Worm (Caenorhabditis elegans) whole organism, young adult: ENCODE measurements around the gene mltn-1.
A peak's percentile ranks its signal among the peaks of the same experiment; 100 is the strongest.

ENCODE experiments used
- B0261.1 ChIP-seq: sonication (generic microtip); optimal IDR thresholded peaks from 2 replicates; lab custom pipeline; 2016; ENCODE audit warnings: mild to moderate bottlenecking, missing genetic modification characterization, moderate library complexity, missing compliant biosample characterization
- C06A6.2 ChIP-seq: fragments of 200-800 bp; sonication (Bioruptor generic); conservative IDR thresholded peaks from 2 replicates; pipeline ENCODE4 v1.3.6; 2022; ENCODE audit warnings: missing genetic modification characterization, missing compliant biosample characterization
- F55B11.4 ChIP-seq: sonication (generic microtip); optimal IDR thresholded peaks from 2 replicates; lab custom pipeline; 2016; ENCODE audit warnings: missing compliant biosample characterization, missing genetic modification characterization, borderline replicate concordance; ENCODE audit not compliant: insufficient read depth
- K12H6.12 ChIP-seq: fragments of 200-800 bp; sonication (Bioruptor generic); optimal IDR thresholded peaks from 2 replicates; lab custom pipeline; 2018; ENCODE audit warnings: mild to moderate bottlenecking, missing genetic modification characterization, missing compliant biosample characterization
- T26A5.8 ChIP-seq: sonication (generic microtip); optimal IDR thresholded peaks from 2 replicates; lab custom pipeline; 2016; ENCODE audit warnings: missing genetic modification characterization, missing compliant biosample characterization
- Y53F4B.3 ChIP-seq: fragments of 200-800 bp; sonication (Bioruptor generic); IDR thresholded peaks from 2 replicates; pipeline ENCODE4 v1.3.6; 2022; ENCODE audit warnings: missing genetic modification reagents, missing genetic modification characterization, missing compliant biosample characterization
- Y56A3A.18 ChIP-seq: fragments of 200-800 bp; sonication (Bioruptor generic); IDR thresholded peaks from 2 replicates; pipeline ENCODE4 v1.3.6; 2022; ENCODE audit warnings: missing genetic modification reagents, missing genetic modification characterization, missing compliant biosample characterization
- akir-1 ChIP-seq: fragments of 200-800 bp; sonication (Bioruptor generic); optimal IDR thresholded peaks from 2 replicates; lab custom pipeline; 2018; ENCODE audit warnings: mild to moderate bottlenecking, missing genetic modification characterization, moderate library complexity, missing compliant biosample characterization
- atf-7 ChIP-seq: sonication (generic microtip); optimal IDR thresholded peaks from 2 replicates; lab custom pipeline; 2017; ENCODE audit warnings: mild to moderate bottlenecking, missing genetic modification characterization, missing compliant biosample characterization
- bed-2 ChIP-seq: fragments of 200-800 bp; sonication (Bioruptor generic); IDR thresholded peaks from 2 replicates; pipeline ENCODE4 v1.3.6; 2022; ENCODE audit warnings: missing genetic modification reagents, missing genetic modification characterization, missing compliant biosample characterization
- cebp-1 ChIP-seq, 2 experiments: fragments of 200-800 bp in 1 of 2; sonication (Bioruptor generic) in 1 of 2; sonication (generic microtip) in 1 of 2; IDR thresholded peaks in 1 of 2; optimal IDR thresholded peaks in 1 of 2; 2 replicates each; pipeline versions ENCODE4 v1.3.6 to Lab custom; 2017 to 2022; ENCODE audit warnings: missing compliant biosample characterization in 2 of 2, missing genetic modification characterization in 2 of 2, mild to moderate bottlenecking in 1 of 2, missing genetic modification reagents in 1 of 2, moderate library complexity in 1 of 2
- ceh-27 ChIP-seq: fragments of 200-800 bp; sonication (Bioruptor generic); optimal IDR thresholded peaks from 2 replicates; lab custom pipeline; 2018; ENCODE audit warnings: mild to moderate bottlenecking, missing genetic modification characterization, moderate library complexity, missing compliant biosample characterization
- ceh-40 ChIP-seq: fragments of 200-800 bp; sonication (Bioruptor generic); IDR thresholded peaks from 2 replicates; pipeline ENCODE4 v1.3.6; 2022; ENCODE audit warnings: missing genetic modification characterization, missing compliant biosample characterization
- dpl-1 ChIP-seq: fragments of 150-350 bp; optimal IDR thresholded peaks from 2 replicates; lab custom pipeline; 2014; ENCODE audit warnings: missing biosample characterization, missing genetic modification reagents, missing genetic modification characterization
- egrh-3 ChIP-seq: fragments of 200-800 bp; sonication (Bioruptor generic); IDR thresholded peaks from 2 replicates; pipeline ENCODE4 v1.3.6; 2022; ENCODE audit warnings: missing genetic modification reagents, missing genetic modification characterization, missing compliant biosample characterization
- hlh-12 ChIP-seq: sonication (generic microtip); optimal IDR thresholded peaks from 2 replicates; lab custom pipeline; 2016; ENCODE audit warnings: missing genetic modification characterization, missing compliant biosample characterization
- let-526 ChIP-seq: fragments of 200-800 bp; sonication (Bioruptor generic); IDR thresholded peaks from 2 replicates; pipeline ENCODE4 v1.3.6; 2022; ENCODE audit warnings: missing genetic modification reagents, missing genetic modification characterization, missing compliant biosample characterization
- let-607 ChIP-seq, 2 experiments: fragments of 200-800 bp in 1 of 2; sonication (Bioruptor generic) in 1 of 2; sonication (generic microtip) in 1 of 2; optimal IDR thresholded peaks; 2 replicates each; lab custom pipeline; 2016 to 2018; ENCODE audit warnings: mild to moderate bottlenecking in 2 of 2, missing compliant biosample characterization in 2 of 2, missing genetic modification characterization in 2 of 2, moderate library complexity in 2 of 2, missing genotype in 1 of 2
- lin-40 ChIP-seq: sonication (generic microtip); optimal IDR thresholded peaks from 2 replicates; lab custom pipeline; 2016; ENCODE audit warnings: missing genetic modification characterization, mild to moderate bottlenecking, missing compliant biosample characterization, missing genotype, missing genetic modification reagents
- lin-54 ChIP-seq: fragments of 200-800 bp; sonication (Bioruptor generic); optimal IDR thresholded peaks from 2 replicates; lab custom pipeline; 2018; ENCODE audit warnings: mild to moderate bottlenecking, missing genetic modification characterization, missing compliant biosample characterization
- lir-1 ChIP-seq: fragments of 200-800 bp; sonication (Bioruptor generic); conservative IDR thresholded peaks from 2 replicates; pipeline ENCODE4 v1.3.6; 2022; ENCODE audit warnings: missing genetic modification reagents, missing genetic modification characterization, missing compliant biosample characterization
- madf-10 ChIP-seq: sonication (generic microtip); optimal IDR thresholded peaks from 2 replicates; lab custom pipeline; 2016; ENCODE audit warnings: mild to moderate bottlenecking, missing genetic modification characterization, missing compliant biosample characterization
- madf-6 ChIP-seq: fragments of 200-800 bp; sonication (Bioruptor generic); IDR thresholded peaks from 2 replicates; pipeline ENCODE4 v1.3.6; 2022; ENCODE audit warnings: missing genetic modification reagents, missing genetic modification characterization, missing compliant biosample characterization
- mcd-1 ChIP-seq: fragments of 200-800 bp; sonication (Bioruptor generic); IDR thresholded peaks from 2 replicates; pipeline ENCODE4 v1.3.6; 2022; ENCODE audit warnings: missing genetic modification reagents, missing genetic modification characterization, missing compliant biosample characterization
- nfya-1 ChIP-seq: sonication (generic microtip); optimal IDR thresholded peaks from 2 replicates; lab custom pipeline; 2017; ENCODE audit warnings: antibody characterized with exemption, missing compliant biosample characterization, missing genetic modification characterization, borderline replicate concordance; ENCODE audit not compliant: insufficient read depth
- nhr-120 ChIP-seq: fragments of 200-800 bp; sonication (Bioruptor generic); IDR thresholded peaks from 2 replicates; pipeline ENCODE4 v1.3.6; 2022; ENCODE audit warnings: missing genetic modification characterization, missing compliant biosample characterization
- nhr-80 ChIP-seq: sonication (generic microtip); optimal IDR thresholded peaks from 2 replicates; lab custom pipeline; 2016; ENCODE audit warnings: missing genetic modification characterization, missing compliant biosample characterization
- pha-4 ChIP-seq: fragments of 150-350 bp; sonication (generic microtip); optimal IDR thresholded peaks from 2 replicates; lab custom pipeline; 2014; ENCODE audit warnings: missing biosample characterization, missing genetic modification reagents, missing genetic modification characterization
- tlf-1 ChIP-seq: fragments of 200-800 bp; sonication (Bioruptor generic); optimal IDR thresholded peaks from 2 replicates; lab custom pipeline; 2018; ENCODE audit warnings: mild to moderate bottlenecking, missing genetic modification characterization, missing compliant biosample characterization
- zfh-2 ChIP-seq: fragments of 200-800 bp; sonication (Bioruptor generic); conservative IDR thresholded peaks from 2 replicates; pipeline ENCODE4 v1.3.6; 2022; ENCODE audit warnings: missing genetic modification reagents, missing genetic modification characterization, missing compliant biosample characterization
- ztf-28 ChIP-seq: fragments of 200-800 bp; sonication (Bioruptor generic); IDR thresholded peaks from 2 replicates; pipeline ENCODE4 v1.3.6; 2022; ENCODE audit warnings: missing genetic modification reagents, missing genetic modification characterization, missing compliant biosample characterization

mltn-1 gene

ce11 chrII:13145204-13145603, at the start of gene mltn-1:
Gene mltn-1 (minus strand): TSS chrII:13145225.
- TF ChIP-seq nfya-1 = no peak
- no peak for TF ChIP-seq K12H6.12 (tag; lab: Kevin White, UChicago)
- no peak for TF ChIP-seq dpl-1 (GFP tag; lab: Kevin White, UChicago)
- TF ChIP-seq tlf-1 = no peak
- no peak for TF ChIP-seq pha-4 (tag; lab: Kevin White, UChicago)
- no peak for TF ChIP-seq nhr-120 (GFP tag; lab: Robert Waterston, UW)
- TF ChIP-seq lin-40 (tag; lab: Kevin White, UChicago) = no peak
- no peak for TF ChIP-seq C06A6.2 (GFP tag; lab: Robert Waterston, UW)
- no peak for TF ChIP-seq let-526

ce11 chrII:13193563-13194103, 48.6 kb upstream of the mltn-1 start:
- TF ChIP-seq tlf-1 (no peak), lir-1 (GFP tag; lab: Robert Waterston, UW) (no peak), hlh-12 (tag; lab: Kevin White, UChicago) (no peak), cebp-1 (GFP tag; IDR thresholded peaks at IDR 0.05; lab: Robert Waterston, UW) (no peak), cebp-1 (tag; optimal IDR thresholded peaks at IDR 0.05; lab: Kevin White, UChicago) (peak; percentile 60), ceh-27 (GFP tag; lab: Kevin White, UChicago) (no peak), T26A5.8 (tag; lab: Kevin White, UChicago) (no peak)

ce11 chrII:13190412-13190811, 45.4 kb upstream of the mltn-1 start:
- TF ChIP-seq let-607 (tag; optimal IDR thresholded peaks at IDR 0.05; lab: Kevin White, UChicago) (peak; percentile 77 to 83), atf-7 (tag; lab: Kevin White, UChicago) (no peak), nhr-80 (tag; lab: Kevin White, UChicago) (peak; percentile 50)

- TF ChIP-seq B0261.1 (tag; lab: Kevin White, UChicago) = no peak
- no peak for TF ChIP-seq Y56A3A.18
- no peak for TF ChIP-seq cebp-1 (GFP tag; IDR thresholded peaks at IDR 0.05; lab: Robert Waterston, UW)
- TF ChIP-seq cebp-1 (tag; optimal IDR thresholded peaks at IDR 0.05; lab: Kevin White, UChicago) = peak; percentile 10
- no peak for TF ChIP-seq bed-2 (GFP tag; lab: Robert Waterston, UW)
- no peak for TF ChIP-seq ztf-28
- TF ChIP-seq zfh-2 (GFP tag; lab: Robert Waterston, UW) = peak; percentile 67
- TF ChIP-seq akir-1 (GFP tag; lab: Kevin White, UChicago) = no peak
- peak; percentile 26 for TF ChIP-seq madf-10 (tag; lab: Kevin White, UChicago)
- TF ChIP-seq C06A6.2 (GFP tag; lab: Robert Waterston, UW) = no peak
- TF ChIP-seq egrh-3 (GFP tag; lab: Robert Waterston, UW) = peak; percentile 10; the same call in 1 of the 2 replicates
- peak; percentile 33; the same call in 1 of the 2 replicates for TF ChIP-seq mcd-1 (GFP tag; lab: Robert Waterston, UW)
Measured at ce11 chrII:13189363-13189762, 44.3 kb upstream of the mltn-1 start.

ce11 chrII:13188084-13188483, 43.1 kb upstream of the mltn-1 start:
- TF ChIP-seq F55B11.4 = no peak
- TF ChIP-seq akir-1 (GFP tag; lab: Kevin White, UChicago) = no peak
- TF ChIP-seq ceh-40 (GFP tag; lab: Robert Waterston, UW) = no peak
- peak; percentile 29; the same call in 1 of the 2 replicates for TF ChIP-seq madf-6
- TF ChIP-seq Y53F4B.3 (GFP tag; lab: Robert Waterston, UW) = no peak
- TF ChIP-seq lin-54 (GFP tag; lab: Kevin White, UChicago) = peak; percentile 3
- TF ChIP-seq mcd-1 (GFP tag; lab: Robert Waterston, UW) = peak; percentile 37; the same call in 1 of the 2 replicates
